Fruit fly (Drosophila melanogaster) whole organism, embryonic: ENCODE data around the gene Tsp97E.

ENCODE experiments used
- Asciz ChIP-seq: fragments of 200-800 bp; sonication (Bioruptor generic); optimal IDR thresholded peaks from 2 replicates; lab custom pipeline; 2017; ENCODE audit warnings: missing biosample characterization, mild to moderate bottlenecking, missing genetic modification characterization, missing genetic modification reagents
- Atf3 ChIP-seq: fragments of 200-800 bp; sonication (Bioruptor generic); optimal IDR thresholded peaks from 3 replicates; lab custom pipeline; 2016; ENCODE audit warnings: missing biosample characterization, missing genetic modification characterization
- B-H2 ChIP-seq: fragments of 200-800 bp; sonication (Bioruptor generic); optimal IDR thresholded peaks from 2 replicates; lab custom pipeline; 2018; ENCODE audit warnings: missing biosample characterization, mild to moderate bottlenecking, missing genetic modification characterization
- CG10147 ChIP-seq: fragments of 200-800 bp; sonication (Bioruptor generic); optimal IDR thresholded peaks from 2 replicates; lab custom pipeline; 2019; ENCODE audit warnings: missing biosample characterization, mild to moderate bottlenecking, missing genetic modification characterization, moderate library complexity
- CG10274 ChIP-seq: fragments of 200-800 bp; sonication (Bioruptor generic); optimal IDR thresholded peaks from 3 replicates; lab custom pipeline; 2017; ENCODE audit warnings: missing biosample characterization, mild to moderate bottlenecking, missing genetic modification characterization
- CG11398 ChIP-seq: fragments of 200-800 bp; sonication (Bioruptor generic); optimal IDR thresholded peaks from 2 replicates; lab custom pipeline; 2016; ENCODE audit warnings: missing biosample characterization, missing genetic modification characterization
- CG11504 ChIP-seq: fragments of 200-800 bp; sonication (Bioruptor generic); optimal IDR thresholded peaks from 3 replicates; lab custom pipeline; 2019; ENCODE audit warnings: missing biosample characterization, mild to moderate bottlenecking, missing genetic modification characterization, moderate library complexity
- CG11723 ChIP-seq: fragments of 200-800 bp; sonication (Bioruptor generic); optimal IDR thresholded peaks from 2 replicates; lab custom pipeline; 2017; ENCODE audit warnings: missing biosample characterization, mild to moderate bottlenecking, missing genetic modification characterization
- CG12659 ChIP-seq: fragments of 200-800 bp; sonication (Bioruptor generic); optimal IDR thresholded peaks from 3 replicates; lab custom pipeline; 2017; ENCODE audit warnings: mild to moderate bottlenecking, missing biosample characterization, missing genetic modification reagents, missing genetic modification characterization
- CG12769 ChIP-seq: fragments of 200-800 bp; sonication (Bioruptor generic); optimal IDR thresholded peaks from 2 replicates; lab custom pipeline; 2019; ENCODE audit warnings: missing biosample characterization, mild to moderate bottlenecking, missing genetic modification characterization, moderate library complexity
- CG1647 ChIP-seq: fragments of 200-800 bp; sonication (Bioruptor generic); optimal IDR thresholded peaks from 3 replicates; lab custom pipeline; 2016; ENCODE audit warnings: missing biosample characterization, missing genetic modification characterization
- CG2120 ChIP-seq: fragments of 200-800 bp; sonication (Bioruptor generic); optimal IDR thresholded peaks from 3 replicates; lab custom pipeline; 2016; ENCODE audit warnings: missing biosample characterization, missing genetic modification characterization
- CG2202 ChIP-seq: fragments of 200-800 bp; sonication (Bioruptor generic); optimal IDR thresholded peaks from 2 replicates; lab custom pipeline; 2018; ENCODE audit warnings: missing biosample characterization, mild to moderate bottlenecking, missing genetic modification characterization
- CG30020 ChIP-seq: fragments of 200-800 bp; optimal IDR thresholded peaks from 2 replicates; lab custom pipeline; 2019; ENCODE audit warnings: missing biosample characterization, mild to moderate bottlenecking, missing genetic modification characterization, moderate library complexity
- CG33557 ChIP-seq: fragments of 200-800 bp; sonication (Bioruptor generic); optimal IDR thresholded peaks from 2 replicates; lab custom pipeline; 2019; ENCODE audit warnings: missing biosample characterization, mild to moderate bottlenecking, missing genetic modification characterization, moderate library complexity
- CG34224 ChIP-seq: fragments of 200-800 bp; sonication (Bioruptor generic); IDR thresholded peaks from 3 replicates; pipeline ENCODE4 v1.3.6; 2022; ENCODE audit warnings: missing biosample characterization, missing genetic modification characterization; ENCODE audit not compliant: partially characterized antibody
- CG3995 ChIP-seq: fragments of 200-800 bp; sonication (Bioruptor generic); optimal IDR thresholded peaks from 3 replicates; lab custom pipeline; 2016; ENCODE audit warnings: missing biosample characterization, missing genetic modification characterization
- CG6854 ChIP-seq: fragments of 200-800 bp; sonication (Bioruptor generic); optimal IDR thresholded peaks from 3 replicates; lab custom pipeline; 2017; ENCODE audit warnings: missing biosample characterization, mild to moderate bottlenecking, missing genetic modification characterization
- CG7271 ChIP-seq: fragments of 200-800 bp; sonication (Bioruptor generic); optimal IDR thresholded peaks from 2 replicates; lab custom pipeline; 2018; ENCODE audit warnings: missing biosample characterization, mild to moderate bottlenecking, missing genetic modification characterization, moderate library complexity
- CG8924 ChIP-seq: fragments of 200-800 bp; optimal IDR thresholded peaks from 3 replicates; lab custom pipeline; 2019; ENCODE audit warnings: missing biosample characterization, mild to moderate bottlenecking, missing genetic modification characterization, moderate library complexity
- CG9727 ChIP-seq: fragments of 200-800 bp; sonication (Bioruptor generic); optimal IDR thresholded peaks from 3 replicates; lab custom pipeline; 2017; ENCODE audit warnings: missing biosample characterization, mild to moderate bottlenecking, missing genetic modification characterization
- D19A ChIP-seq: fragments of 200-800 bp; optimal IDR thresholded peaks from 3 replicates; lab custom pipeline; 2019; ENCODE audit warnings: missing biosample characterization, mild to moderate bottlenecking, missing genetic modification characterization, moderate library complexity
- Dfd ChIP-seq, 2 experiments: fragments of >200 bp; optimal IDR thresholded peaks; 2 replicates each; lab custom pipeline; 2017; ENCODE audit warnings: missing biosample characterization in 2 of 2, missing genetic modification characterization in 2 of 2
- E2f2 ChIP-seq: fragments of 200-800 bp; sonication (Bioruptor generic); IDR thresholded peaks from 2 replicates; pipeline ENCODE4 v1.3.6; 2022; ENCODE audit warnings: missing biosample characterization, missing genetic modification characterization
- Fer1 ChIP-seq: fragments of 200-800 bp; sonication (Bioruptor generic); optimal IDR thresholded peaks from 2 replicates; lab custom pipeline; 2017; ENCODE audit warnings: missing biosample characterization, mild to moderate bottlenecking, missing genetic modification characterization
- Fer3 ChIP-seq: fragments of 200-800 bp; sonication (Bioruptor generic); optimal IDR thresholded peaks from 2 replicates; lab custom pipeline; 2018; ENCODE audit warnings: missing biosample characterization, mild to moderate bottlenecking, missing genetic modification characterization, moderate library complexity
- HHEX ChIP-seq: fragments of 200-800 bp; sonication (Bioruptor generic); optimal IDR thresholded peaks from 3 replicates; lab custom pipeline; 2017; ENCODE audit warnings: missing biosample characterization, mild to moderate bottlenecking, missing genetic modification characterization, missing genetic modification reagents
- Jarid2 ChIP-seq: fragments of 200-800 bp; sonication (Bioruptor generic); optimal IDR thresholded peaks from 3 replicates; lab custom pipeline; 2017; ENCODE audit warnings: mild to moderate bottlenecking, missing biosample characterization, missing genetic modification reagents, missing genetic modification characterization
- NK7.1 ChIP-seq: fragments of 200-800 bp; sonication (Bioruptor generic); optimal IDR thresholded peaks from 3 replicates; lab custom pipeline; 2016; ENCODE audit warnings: missing biosample characterization, missing genetic modification characterization
- Rx ChIP-seq: fragments of 200-800 bp; sonication (Bioruptor generic); IDR thresholded peaks from 2 replicates; pipeline ENCODE4 v1.3.6; 2022; ENCODE audit warnings: missing biosample characterization, missing genetic modification characterization
- TFAM ChIP-seq: fragments of 200-800 bp; sonication (Bioruptor generic); optimal IDR thresholded peaks from 2 replicates; lab custom pipeline; 2017; ENCODE audit warnings: missing biosample characterization, missing genetic modification characterization, inconsistent platforms
- ara ChIP-seq: fragments of 200-800 bp; sonication (Bioruptor generic); IDR thresholded peaks from 2 replicates; pipeline ENCODE4 v1.3.6; 2022; ENCODE audit warnings: missing biosample characterization, missing genetic modification characterization
- ase ChIP-seq: fragments of 200-800 bp; sonication (Bioruptor generic); IDR thresholded peaks from 3 replicates; pipeline ENCODE4 v1.3.6; 2022; ENCODE audit warnings: missing biosample characterization, missing genetic modification characterization
- bab2 ChIP-seq: fragments of 200-800 bp; sonication (Bioruptor generic); optimal IDR thresholded peaks from 2 replicates; lab custom pipeline; 2016; ENCODE audit warnings: missing biosample characterization, missing genetic modification characterization
- cwo ChIP-seq: fragments of 200-800 bp; sonication (Bioruptor generic); optimal IDR thresholded peaks from 3 replicates; lab custom pipeline; 2017; ENCODE audit warnings: missing biosample characterization, missing genetic modification characterization, mild to moderate bottlenecking, moderate library complexity, missing genetic modification reagents
- dmrt99B ChIP-seq: fragments of 200-800 bp; sonication (Bioruptor generic); optimal IDR thresholded peaks from 2 replicates; lab custom pipeline; 2018; ENCODE audit warnings: missing biosample characterization, mild to moderate bottlenecking, missing genetic modification characterization, moderate library complexity
- ems ChIP-seq: fragments of 200-800 bp; sonication (Bioruptor generic); optimal IDR thresholded peaks from 3 replicates; lab custom pipeline; 2016; ENCODE audit warnings: missing biosample characterization, missing genetic modification characterization
- fd3F ChIP-seq: fragments of 200-800 bp; sonication (Bioruptor generic); optimal IDR thresholded peaks from 2 replicates; lab custom pipeline; 2018; ENCODE audit warnings: missing biosample characterization, mild to moderate bottlenecking, missing genetic modification characterization, moderate library complexity
- fd64A ChIP-seq: fragments of 200-800 bp; sonication (Bioruptor generic); optimal IDR thresholded peaks from 3 replicates; lab custom pipeline; 2018; ENCODE audit warnings: missing biosample characterization, mild to moderate bottlenecking, missing genetic modification characterization
- gsb ChIP-seq: fragments of 200-800 bp; sonication (Bioruptor generic); IDR thresholded peaks from 2 replicates; pipeline ENCODE4 v1.3.6; 2022; ENCODE audit warnings: missing biosample characterization, missing genetic modification characterization
- ind ChIP-seq: fragments of 200-800 bp; sonication (Bioruptor generic); optimal IDR thresholded peaks from 3 replicates; lab custom pipeline; 2016; ENCODE audit warnings: missing biosample characterization, missing genetic modification characterization
- onecut ChIP-seq: fragments of 200-800 bp; sonication (Bioruptor generic); IDR thresholded peaks from 2 replicates; pipeline ENCODE4 v1.3.6; 2022; ENCODE audit warnings: missing biosample characterization, missing genetic modification characterization
- pros ChIP-seq: fragments of 200-800 bp; sonication (Bioruptor generic); optimal IDR thresholded peaks from 3 replicates; lab custom pipeline; 2019; ENCODE audit warnings: missing biosample characterization, mild to moderate bottlenecking, missing genetic modification characterization, moderate library complexity
- pum ChIP-seq: fragments of 200-800 bp; sonication (Bioruptor generic); optimal IDR thresholded peaks from 2 replicates; lab custom pipeline; 2016; ENCODE audit warnings: missing biosample characterization, missing genetic modification characterization
- run ChIP-seq: fragments of 200-800 bp; sonication (Bioruptor generic); optimal IDR thresholded peaks from 3 replicates; lab custom pipeline; 2018; ENCODE audit warnings: missing biosample characterization, mild to moderate bottlenecking, missing genetic modification characterization
- scrt ChIP-seq: fragments of 200-800 bp; sonication (Bioruptor generic); optimal IDR thresholded peaks from 2 replicates; lab custom pipeline; 2018; ENCODE audit warnings: missing biosample characterization, mild to moderate bottlenecking, missing genetic modification characterization, moderate library complexity
- shn ChIP-seq: fragments of 200-800 bp; sonication (Bioruptor generic); optimal IDR thresholded peaks from 3 replicates; lab custom pipeline; 2016; ENCODE audit warnings: missing biosample characterization, missing genetic modification characterization
- slbo ChIP-seq: fragments of 200-800 bp; sonication (Bioruptor generic); IDR thresholded peaks from 2 replicates; pipeline ENCODE4 v1.3.6; 2022; ENCODE audit warnings: missing biosample characterization, missing genetic modification characterization
- sob ChIP-seq: fragments of 200-800 bp; sonication (Bioruptor generic); IDR thresholded peaks from 2 replicates; pipeline ENCODE4 v1.3.6; 2022; ENCODE audit warnings: missing biosample characterization, missing genetic modification characterization
- twi ChIP-seq: fragments of 200-800 bp; optimal IDR thresholded peaks from 2 replicates; lab custom pipeline; 2019; ENCODE audit warnings: missing biosample characterization, mild to moderate bottlenecking, missing genetic modification characterization, moderate library complexity

Gene Tsp97E

DNA sequence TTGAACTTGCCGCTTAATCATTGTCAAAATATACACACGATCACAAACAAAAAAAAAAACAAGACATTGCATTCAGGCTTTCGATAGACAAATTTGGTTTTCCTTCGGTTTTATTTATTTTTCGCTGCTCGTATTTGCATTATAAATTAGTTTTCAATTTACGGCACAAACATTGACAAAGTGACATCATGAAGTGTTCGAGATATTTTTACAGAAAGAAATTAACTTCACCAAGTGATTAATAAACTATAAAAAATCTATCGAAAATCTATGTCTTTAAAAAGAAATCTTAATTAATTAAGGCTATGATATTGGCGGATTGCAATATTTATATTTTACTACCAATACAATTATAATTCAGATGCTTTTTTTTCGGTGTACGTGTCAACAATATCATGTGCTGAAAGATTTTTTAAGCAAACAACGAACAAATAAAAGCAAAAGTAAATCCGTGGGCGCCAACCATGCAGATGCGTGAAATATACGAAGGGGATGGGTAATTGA, 40.7 kb downstream of the Tsp97E start (continued):
- no peak for TF ChIP-seq fd3F (GFP tag; lab: Kevin White, UChicago)
- peak; percentile 60 for TF ChIP-seq bab2 (GFP tag; lab: Kevin White, UChicago)
- peak; percentile 4 for TF ChIP-seq CG2120
- TF ChIP-seq CG11504 (tag; lab: Kevin White, UChicago), result peak; percentile 75
- peak; percentile 23 for TF ChIP-seq CG1647 (GFP tag; lab: Kevin White, UChicago)
- TF ChIP-seq NK7.1, result peak; percentile 43
- peak; percentile 56 for TF ChIP-seq CG6854 (GFP tag; lab: Kevin White, UChicago)
- no peak for TF ChIP-seq CG7271 (tag; lab: Kevin White, UChicago)
- peak; percentile 61 for TF ChIP-seq cwo (GFP tag; lab: Kevin White, UChicago)
- peak; percentile 35 for TF ChIP-seq ind
- no peak for TF ChIP-seq shn (GFP tag; lab: Kevin White, UChicago)
- TF ChIP-seq scrt, result peak; percentile 1
- TF ChIP-seq CG34224 (GFP tag; lab: Robert Waterston, UW), result no peak
- TF ChIP-seq HHEX (GFP tag; lab: Kevin White, UChicago), result peak; percentile 69
- TF ChIP-seq pros (GFP tag; lab: Kevin White, UChicago), result no peak
- TF ChIP-seq B-H2 (GFP tag; lab: Kevin White, UChicago), result no peak
- peak; percentile 41 for TF ChIP-seq CG8924 (tag; lab: Kevin White, UChicago)
- no peak for TF ChIP-seq slbo (GFP tag; lab: Robert Waterston, UW)
- TF ChIP-seq Dfd (GFP tag; optimal IDR thresholded peaks at IDR 0.05; lab: Kevin White, UChicago), result no peak
- peak; percentile 38; the same call in 1 of the 2 replicates for TF ChIP-seq sob (GFP tag; lab: Robert Waterston, UW)
- TF ChIP-seq Fer3 (tag; lab: Kevin White, UChicago), result peak; percentile 53
- TF ChIP-seq CG9727 (GFP tag; lab: Kevin White, UChicago), result peak; percentile 69
- no peak for TF ChIP-seq ara (GFP tag; lab: Robert Waterston, UW)
- no peak for TF ChIP-seq CG10274 (GFP tag; lab: Kevin White, UChicago)
- peak; percentile 22 for TF ChIP-seq CG33557 (GFP tag; lab: Kevin White, UChicago)
- no peak for TF ChIP-seq ems
- TF ChIP-seq pum (GFP tag; lab: Kevin White, UChicago), result no peak
- no peak for TF ChIP-seq fd64A (GFP tag; lab: Kevin White, UChicago)
- no peak for TF ChIP-seq twi (tag; lab: Kevin White, UChicago)
- no peak for TF ChIP-seq CG3995 (GFP tag; lab: Kevin White, UChicago)
- TF ChIP-seq CG12659 (GFP tag; lab: Kevin White, UChicago), result peak; percentile 9
- TF ChIP-seq CG12769 (tag; lab: Kevin White, UChicago), result no peak
- 0 out of 3 replicates have a peak, but pooled peaks have one; percentile 46 for TF ChIP-seq ase (GFP tag; lab: Robert Waterston, UW)
- TF ChIP-seq CG2202, result peak; percentile 32
- peak; percentile 76 for TF ChIP-seq dmrt99B (tag; lab: Kevin White, UChicago)
- peak; percentile 67 for TF ChIP-seq run (tag; lab: Kevin White, UChicago)
- TF ChIP-seq E2f2 (GFP tag; lab: Robert Waterston, UW), result peak; percentile 8; the same call in 1 of the 2 replicates
- peak; percentile 74 for TF ChIP-seq Fer1 (GFP tag; lab: Kevin White, UChicago)
- no peak for TF ChIP-seq CG30020 (tag; lab: Kevin White, UChicago)
- no peak for TF ChIP-seq Atf3
- peak; percentile 53 for TF ChIP-seq CG11723 (GFP tag; lab: Kevin White, UChicago)
- TF ChIP-seq CG11398 (GFP tag; lab: Kevin White, UChicago), result no peak
- TF ChIP-seq TFAM (GFP tag; lab: Kevin White, UChicago), result no peak
- peak; percentile 45 for TF ChIP-seq CG10147 (GFP tag; lab: Kevin White, UChicago)
- no peak for TF ChIP-seq D19A (tag; lab: Kevin White, UChicago)
- TF ChIP-seq Jarid2 (GFP tag; lab: Kevin White, UChicago), result peak; percentile 55
- 0 out of 2 replicates have a peak, but pooled peaks have one; percentile 33 for TF ChIP-seq onecut
- TF ChIP-seq Asciz (GFP tag; lab: Kevin White, UChicago), result peak; percentile 75
- no peak for TF ChIP-seq gsb (GFP tag; lab: Robert Waterston, UW)
- TF ChIP-seq Rx, result no peak
